Worm (Caenorhabditis elegans): ENCODE data around the gene C40H1.9.

- TF ChIP-seq lin-15B (tag; optimal IDR thresholded peaks at IDR 0.05) (no peak), ZK546.5 (tag; optimal IDR thresholded peaks at IDR 0.05) (no peak), egl-27 (tag; optimal IDR thresholded peaks at IDR 0.05) (no peak), nhr-77 (tag; optimal IDR thresholded peaks at IDR 0.05) (no peak), pqm-1 (tag; optimal IDR thresholded peaks at IDR 0.05) (no peak), elt-2 (tag; optimal IDR thresholded peaks at IDR 0.05) (peak; percentile 70), pha-4 (tag; optimal IDR thresholded peaks at IDR 0.05) (no peak), zag-1 (tag; optimal IDR thresholded peaks at IDR 0.05) (no peak), sea-2 (GFP tag; optimal IDR thresholded peaks at IDR 0.05) (no peak), skn-1 (tag; optimal IDR thresholded peaks at IDR 0.05) (no peak), elt-3 (tag; optimal IDR thresholded peaks at IDR 0.05) (no peak), fos-1 (tag; optimal IDR thresholded peaks at IDR 0.05) (no peak), unc-62 (GFP tag; optimal IDR thresholded peaks at IDR 0.05) (no peak), nhr-11 (tag; optimal IDR thresholded peaks at IDR 0.05) (no peak)
Observed at ce11 chrIII:9317601-9318000, 2.1 kb upstream of the C40H1.9 start.

Measured in whole organism, L3 larva.